Worm (Caenorhabditis elegans): ENCODE measurements around the gene unc-49.

Gene unc-49

DNA sequence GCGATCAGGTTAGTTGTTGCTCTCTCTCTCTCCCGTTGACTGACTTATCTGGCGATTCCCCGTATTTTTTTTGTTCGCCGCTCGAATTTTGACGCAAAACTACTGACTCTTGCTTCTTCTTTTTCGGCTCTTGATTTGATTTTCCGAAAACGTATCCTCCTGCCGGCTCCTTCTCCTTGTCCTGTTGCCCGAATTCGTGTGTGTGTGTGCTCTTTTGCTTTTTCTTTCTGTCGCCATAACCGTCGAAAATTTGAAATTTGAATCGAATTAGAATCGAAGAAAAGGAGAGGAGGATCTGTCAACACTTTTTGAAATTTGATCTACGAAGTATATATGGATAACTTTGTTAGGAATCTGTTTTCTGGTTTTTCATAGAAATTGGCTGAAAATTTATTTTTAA lies 8.0 kb upstream of the unc-49 start:
- TF ChIP-seq blmp-1 (tag; optimal IDR thresholded peaks at IDR 0.05; ENCODE audit: insufficient read depth) (no peak), ztf-1 (GFP tag; conservative IDR thresholded peaks at IDR 0.05) (no peak), unc-55 (GFP tag; optimal IDR thresholded peaks at IDR 0.05) (no peak), zag-1 (tag; optimal IDR thresholded peaks at IDR 0.05) (no peak), nhr-12 (tag; optimal IDR thresholded peaks at IDR 0.05) (no peak), sma-9 (GFP tag; optimal IDR thresholded peaks at IDR 0.05) (no peak), sma-9 (tag; optimal IDR thresholded peaks at IDR 0.05) (no peak), nhr-25 (tag; optimal IDR thresholded peaks at IDR 0.05) (no peak), F13H6.1 (tag; optimal IDR thresholded peaks at IDR 0.05) (no peak), unc-39 (tag; optimal IDR thresholded peaks at IDR 0.05) (no peak), nhr-23 (tag; optimal IDR thresholded peaks at IDR 0.05) (no peak), gmeb-1 (tag; optimal IDR thresholded peaks at IDR 0.05) (no peak), C34F6.9 (tag; optimal IDR thresholded peaks at IDR 0.05) (no peak), dmd-4 (tag; optimal IDR thresholded peaks at IDR 0.05) (no peak), ceh-16 (tag; optimal IDR thresholded peaks at IDR 0.05) (no peak), elt-1 (tag; optimal IDR thresholded peaks at IDR 0.05) (no peak), nhr-6 (tag; optimal IDR thresholded peaks at IDR 0.05) (no peak), sma-3 (GFP tag; optimal IDR thresholded peaks at IDR 0.05) (no peak), nhr-21 (tag; optimal IDR thresholded peaks at IDR 0.05) (no peak)

DNA sequence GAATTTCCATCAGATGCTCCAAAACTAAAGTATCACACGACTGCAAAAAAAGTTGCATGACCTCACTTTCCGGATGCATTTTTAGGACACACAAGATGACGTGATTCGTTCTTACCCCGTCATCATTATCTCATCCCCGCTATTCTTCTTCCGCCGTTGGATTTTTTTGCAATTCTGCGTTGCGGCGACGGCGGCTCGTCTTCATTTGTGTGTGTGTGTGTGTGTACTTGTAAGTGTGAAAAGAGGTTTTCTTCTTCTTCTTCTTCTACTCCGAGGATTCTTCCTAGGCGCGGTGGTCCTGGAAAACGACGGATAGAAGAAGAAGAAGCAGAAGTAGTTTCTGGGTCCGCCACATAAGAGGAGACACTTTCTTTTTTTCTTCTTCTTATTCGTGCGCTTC lies 4.8 kb upstream of the unc-49 start:
- TF ChIP-seq nhr-10 (tag; optimal IDR thresholded peaks at IDR 0.05) (no peak), blmp-1 (tag; optimal IDR thresholded peaks at IDR 0.05; ENCODE audit: insufficient read depth) (no peak), ZK546.5 (tag; optimal IDR thresholded peaks at IDR 0.05) (no peak), unc-55 (GFP tag; optimal IDR thresholded peaks at IDR 0.05) (peak; percentile 53)

DNA sequence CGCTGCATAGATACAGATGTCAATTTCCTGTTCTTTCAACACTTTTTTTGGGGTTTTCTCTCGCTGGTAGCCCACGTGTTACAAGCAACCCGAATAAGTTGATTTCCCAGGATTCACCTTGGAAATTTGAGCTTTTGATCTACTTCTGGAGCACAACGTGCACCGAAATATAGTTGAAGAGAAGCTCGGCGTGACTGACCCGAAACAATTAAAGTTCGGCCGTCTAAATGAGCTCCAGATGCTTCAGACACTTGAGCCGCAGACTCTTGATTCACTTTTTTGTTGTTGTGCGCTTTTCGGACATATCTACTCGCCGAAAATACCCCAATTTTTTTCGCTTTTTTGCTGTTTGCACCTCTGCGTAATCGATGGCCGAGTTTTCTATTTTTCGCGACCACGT lies 1.7 kb upstream of the unc-49 start:
- no peak for TF ChIP-seq egl-27 (tag; optimal IDR thresholded peaks at IDR 0.05)
- TF ChIP-seq ztf-11 (tag; optimal IDR thresholded peaks at IDR 0.05), result no peak
- no peak for TF ChIP-seq zag-1 (tag; optimal IDR thresholded peaks at IDR 0.05)
- TF ChIP-seq nhr-23 (tag; optimal IDR thresholded peaks at IDR 0.05), result no peak
- TF ChIP-seq ceh-16 (tag; optimal IDR thresholded peaks at IDR 0.05), result no peak
- TF ChIP-seq ZK546.5 (tag; optimal IDR thresholded peaks at IDR 0.05), result no peak
- TF ChIP-seq ztf-1 (GFP tag; conservative IDR thresholded peaks at IDR 0.05), result no peak
- no peak for TF ChIP-seq nhr-6 (tag; optimal IDR thresholded peaks at IDR 0.05)
- TF ChIP-seq elt-1 (tag; optimal IDR thresholded peaks at IDR 0.05), result no peak
- no peak for TF ChIP-seq nhr-237 (tag; optimal IDR thresholded peaks at IDR 0.05)
- no peak for TF ChIP-seq aly-2 (tag; optimal IDR thresholded peaks at IDR 0.05)
- TF ChIP-seq unc-39 (tag; optimal IDR thresholded peaks at IDR 0.05), result no peak
- no peak for TF ChIP-seq mdl-1 (tag; optimal IDR thresholded peaks at IDR 0.05)
- no peak for TF ChIP-seq mbf-1 (tag; optimal IDR thresholded peaks at IDR 0.05)
- TF ChIP-seq gmeb-1 (tag; optimal IDR thresholded peaks at IDR 0.05), result no peak
- TF ChIP-seq alr-1 (tag; optimal IDR thresholded peaks at IDR 0.05), result no peak
- TF ChIP-seq sma-9 (GFP tag; optimal IDR thresholded peaks at IDR 0.05), result no peak
- TF ChIP-seq sma-9 (tag; optimal IDR thresholded peaks at IDR 0.05), result no peak
- TF ChIP-seq nhr-12 (tag; optimal IDR thresholded peaks at IDR 0.05), result no peak

DNA sequence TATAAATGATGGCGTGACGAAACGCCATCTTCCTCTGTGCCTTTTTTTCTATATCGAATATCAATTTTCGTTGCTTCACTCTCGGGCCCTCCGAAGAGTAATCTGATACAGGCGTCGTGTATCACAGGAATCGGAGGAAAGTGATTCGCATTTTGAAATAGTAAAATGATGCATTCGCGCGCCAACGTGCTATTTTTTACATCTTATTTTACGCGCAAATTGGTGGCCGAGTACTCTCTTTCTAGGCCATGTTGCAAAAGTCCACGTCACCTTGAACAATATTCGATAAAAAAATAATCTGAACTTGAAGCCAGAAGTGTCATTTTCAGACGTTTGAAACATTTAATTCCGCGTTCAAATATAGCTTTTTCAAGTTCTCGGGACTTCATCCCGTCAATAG lies 947 bp upstream of the unc-49 start:
- TF ChIP-seq mbf-1 (tag; optimal IDR thresholded peaks at IDR 0.05) (no peak), peb-1 (tag; optimal IDR thresholded peaks at IDR 0.05) (no peak), lin-39 (tag; optimal IDR thresholded peaks at IDR 0.05) (no peak), nhr-6 (tag; optimal IDR thresholded peaks at IDR 0.05) (no peak), C34F6.9 (tag; optimal IDR thresholded peaks at IDR 0.05) (no peak), ceh-82 (tag; optimal IDR thresholded peaks at IDR 0.05) (no peak), nhr-23 (tag; optimal IDR thresholded peaks at IDR 0.05) (no peak), F13H6.1 (tag; optimal IDR thresholded peaks at IDR 0.05) (no peak), snpc-4 (tag; optimal IDR thresholded peaks at IDR 0.05) (no peak), aly-2 (tag; optimal IDR thresholded peaks at IDR 0.05) (no peak), blmp-1 (tag; optimal IDR thresholded peaks at IDR 0.05; ENCODE audit: insufficient read depth) (no peak), nhr-129 (tag; optimal IDR thresholded peaks at IDR 0.05) (no peak), nhr-12 (tag; optimal IDR thresholded peaks at IDR 0.05) (no peak), elt-1 (tag; optimal IDR thresholded peaks at IDR 0.05) (no peak), fos-1 (tag; optimal IDR thresholded peaks at IDR 0.05) (no peak), ztf-11 (tag; optimal IDR thresholded peaks at IDR 0.05) (no peak)

DNA sequence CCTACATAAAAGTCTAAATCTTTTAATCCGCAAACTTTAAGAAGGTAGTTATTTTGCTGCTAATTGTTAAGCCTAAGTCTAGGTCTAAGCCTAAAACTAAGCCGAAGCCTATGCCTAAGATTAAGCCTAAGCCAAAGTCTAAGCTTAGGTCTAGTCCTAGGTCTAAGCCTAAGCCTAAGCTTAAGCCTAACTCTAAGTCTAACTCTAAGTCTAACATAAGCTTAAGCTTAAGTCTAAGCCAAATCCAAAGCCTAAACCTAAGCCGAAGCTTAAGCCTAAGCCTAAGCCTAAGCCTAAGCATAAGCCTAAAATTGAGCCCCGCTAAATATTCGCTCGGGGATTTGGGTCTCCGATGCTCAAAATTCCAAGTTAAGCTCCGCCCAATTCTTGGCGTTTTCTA lies 657 bp downstream of the unc-49 start:
- no peak for TF ChIP-seq ceh-16 (tag; optimal IDR thresholded peaks at IDR 0.05)

All from whole organism, L2 larva.